Fruit fly (Drosophila melanogaster) whole organism, embryonic: ENCODE data around the gene bor.
A peak's percentile ranks its signal among the peaks of the same experiment; 100 is the strongest.

ENCODE experiments used
- Abd-B ChIP-seq: fragments of 200-800 bp; sonication (Bioruptor generic); optimal IDR thresholded peaks from 2 replicates; lab custom pipeline; 2018; ENCODE audit warnings: missing biosample characterization, mild to moderate bottlenecking, missing genetic modification characterization, moderate library complexity
- C15 ChIP-seq: fragments of 200-800 bp; sonication (Bioruptor generic); IDR thresholded peaks from 3 replicates; pipeline ENCODE4 v1.3.6; 2022; ENCODE audit warnings: missing biosample characterization, missing genetic modification characterization
- CG10147 ChIP-seq: fragments of 200-800 bp; sonication (Bioruptor generic); optimal IDR thresholded peaks from 2 replicates; lab custom pipeline; 2019; ENCODE audit warnings: missing biosample characterization, mild to moderate bottlenecking, missing genetic modification characterization, moderate library complexity
- CG10267 ChIP-seq: fragments of 200-800 bp; sonication (Bioruptor generic); optimal IDR thresholded peaks from 2 replicates; lab custom pipeline; 2018; ENCODE audit warnings: missing biosample characterization, mild to moderate bottlenecking, missing genetic modification characterization, moderate library complexity
- CG10274 ChIP-seq: fragments of 200-800 bp; sonication (Bioruptor generic); optimal IDR thresholded peaks from 3 replicates; lab custom pipeline; 2017; ENCODE audit warnings: missing biosample characterization, mild to moderate bottlenecking, missing genetic modification characterization
- CG11696 ChIP-seq: fragments of 200-800 bp; sonication (Bioruptor generic); IDR thresholded peaks from 2 replicates; pipeline ENCODE4 v1.3.6; 2022; ENCODE audit warnings: missing biosample characterization, missing genetic modification characterization
- CG1233 ChIP-seq: fragments of 200-800 bp; sonication (Bioruptor generic); optimal IDR thresholded peaks from 4 replicates; lab custom pipeline; 2018; ENCODE audit warnings: missing biosample characterization, mild to moderate bottlenecking, missing genetic modification characterization
- CG13296 ChIP-seq: fragments of 200-800 bp; sonication (Bioruptor generic); optimal IDR thresholded peaks from 3 replicates; lab custom pipeline; 2018; ENCODE audit warnings: missing biosample characterization, mild to moderate bottlenecking, missing genetic modification characterization
- CG15011 ChIP-seq: fragments of 200-800 bp; sonication (Bioruptor generic); optimal IDR thresholded peaks from 3 replicates; lab custom pipeline; 2018; ENCODE audit warnings: missing biosample characterization, mild to moderate bottlenecking, missing genetic modification characterization
- CG3281 ChIP-seq: fragments of 200-800 bp; sonication (Bioruptor generic); optimal IDR thresholded peaks from 3 replicates; lab custom pipeline; 2017; ENCODE audit warnings: missing biosample characterization, mild to moderate bottlenecking, missing genetic modification characterization
- CG6813 ChIP-seq: fragments of 200-800 bp; sonication (Bioruptor generic); optimal IDR thresholded peaks from 2 replicates; lab custom pipeline; 2017; ENCODE audit warnings: missing biosample characterization, missing genetic modification characterization, mild to moderate bottlenecking, moderate library complexity, missing genetic modification reagents
- CG8359 ChIP-seq: fragments of 200-800 bp; sonication (Bioruptor generic); optimal IDR thresholded peaks from 2 replicates; lab custom pipeline; 2017; ENCODE audit warnings: missing biosample characterization, mild to moderate bottlenecking, missing genetic modification characterization, borderline replicate concordance
- CTCF ChIP-seq: fragments of 200-800 bp; sonication (Bioruptor generic); optimal IDR thresholded peaks from 2 replicates; lab custom pipeline; 2017; ENCODE audit warnings: missing biosample characterization, mild to moderate bottlenecking, missing genetic modification characterization, moderate library complexity
- Dek ChIP-seq: fragments of 200-800 bp; sonication (Bioruptor generic); optimal IDR thresholded peaks from 3 replicates; lab custom pipeline; 2019; ENCODE audit warnings: missing biosample characterization, mild to moderate bottlenecking, missing genetic modification characterization, moderate library complexity
- Dip2 ChIP-seq: fragments of 200-800 bp; sonication (Bioruptor generic); IDR thresholded peaks from 2 replicates; pipeline ENCODE4 v1.3.6; 2022; ENCODE audit warnings: missing biosample characterization, missing genetic modification characterization
- Dp ChIP-seq: fragments of 200-800 bp; sonication (Bioruptor generic); optimal IDR thresholded peaks from 2 replicates; lab custom pipeline; 2018; ENCODE audit warnings: missing biosample characterization, mild to moderate bottlenecking, missing genetic modification characterization, moderate library complexity
- E2f1 ChIP-seq: fragments of 200-800 bp; sonication (Bioruptor generic); IDR thresholded peaks from 2 replicates; pipeline ENCODE4 v1.3.6; 2022; ENCODE audit warnings: missing biosample characterization, missing genetic modification characterization
- HmgZ ChIP-seq: fragments of 200-800 bp; sonication (Bioruptor generic); optimal IDR thresholded peaks from 2 replicates; lab custom pipeline; 2018; ENCODE audit warnings: missing biosample characterization, mild to moderate bottlenecking, missing genetic modification characterization
- Hr51 ChIP-seq, 2 experiments: fragments of 200-800 bp; sonication (Bioruptor generic); optimal IDR thresholded peaks; 2 replicates in 1 of 2; 3 replicates in 1 of 2; lab custom pipeline; 2016 to 2018; ENCODE audit warnings: missing biosample characterization in 2 of 2, missing genetic modification characterization in 2 of 2, mild to moderate bottlenecking in 1 of 2, moderate library complexity in 1 of 2
- Neu2 ChIP-seq: fragments of 200-800 bp; sonication (Bioruptor generic); optimal IDR thresholded peaks from 3 replicates; lab custom pipeline; 2016; ENCODE audit warnings: missing biosample characterization, missing genetic modification characterization, borderline replicate concordance
- Oaz ChIP-seq: fragments of 200-800 bp; sonication (Bioruptor generic); IDR thresholded peaks from 2 replicates; pipeline ENCODE4 v1.3.6; 2022; ENCODE audit warnings: missing biosample characterization, missing genetic modification characterization
- Rfx ChIP-seq: fragments of 200-800 bp; sonication (Bioruptor generic); IDR thresholded peaks from 2 replicates; pipeline ENCODE4 v1.3.6; 2022; ENCODE audit warnings: missing biosample characterization, missing genetic modification characterization
- Rx ChIP-seq: fragments of 200-800 bp; sonication (Bioruptor generic); IDR thresholded peaks from 2 replicates; pipeline ENCODE4 v1.3.6; 2022; ENCODE audit warnings: missing biosample characterization, missing genetic modification characterization
- Scr ChIP-seq: fragments of 200-800 bp; sonication (Bioruptor generic); IDR thresholded peaks from 2 replicates; pipeline ENCODE4 v1.3.6; 2022; ENCODE audit warnings: missing biosample characterization, missing genetic modification characterization; ENCODE audit not compliant: partially characterized antibody
- Sox102F ChIP-seq: fragments of 200-800 bp; sonication (Bioruptor generic); optimal IDR thresholded peaks from 2 replicates; lab custom pipeline; 2018; ENCODE audit warnings: missing biosample characterization, mild to moderate bottlenecking, missing genetic modification characterization, moderate library complexity
- Sry-β ChIP-seq: fragments of 200-800 bp; sonication (Bioruptor generic); optimal IDR thresholded peaks from 2 replicates; lab custom pipeline; 2018; ENCODE audit warnings: missing biosample characterization, mild to moderate bottlenecking, missing genetic modification characterization, moderate library complexity
- Sry-δ ChIP-seq: fragments of 200-800 bp; sonication (Bioruptor generic); optimal IDR thresholded peaks from 2 replicates; lab custom pipeline; 2016; ENCODE audit warnings: missing biosample characterization, missing genetic modification characterization
- Tbp ChIP-seq: fragments of >200 bp; optimal IDR thresholded peaks from 2 replicates; lab custom pipeline; 2018; ENCODE audit warnings: missing biosample characterization, missing genetic modification characterization
- chn ChIP-seq: fragments of 200-800 bp; sonication (Bioruptor generic); optimal IDR thresholded peaks from 2 replicates; lab custom pipeline; 2016; ENCODE audit warnings: missing biosample characterization, missing genetic modification characterization
- esg ChIP-seq: fragments of 200-800 bp; sonication (Bioruptor generic); conservative IDR thresholded peaks from 2 replicates; pipeline ENCODE4 v1.3.6; 2022; ENCODE audit warnings: missing biosample characterization, missing genetic modification characterization
- eve ChIP-seq, 2 experiments: fragments of >200 bp; optimal IDR thresholded peaks; 2 replicates each; lab custom pipeline; 2017; ENCODE audit warnings: missing biosample characterization in 2 of 2, missing genetic modification characterization in 2 of 2
- fru ChIP-seq: fragments of >200 bp; optimal IDR thresholded peaks from 2 replicates; lab custom pipeline; 2017
- gro ChIP-seq: fragments of 200-800 bp; sonication (Bioruptor generic); optimal IDR thresholded peaks from 2 replicates; lab custom pipeline; 2016; ENCODE audit warnings: missing biosample characterization, missing genetic modification characterization
- jing ChIP-seq: fragments of 200-800 bp; sonication (Bioruptor generic); optimal IDR thresholded peaks from 2 replicates; lab custom pipeline; 2018; ENCODE audit warnings: missing biosample characterization, mild to moderate bottlenecking, missing genetic modification characterization
- kni ChIP-seq: fragments of 200-800 bp; sonication (Bioruptor generic); optimal IDR thresholded peaks from 3 replicates; lab custom pipeline; 2017; ENCODE audit warnings: mild to moderate bottlenecking, missing biosample characterization, missing genetic modification reagents, missing genetic modification characterization
- lab ChIP-seq: fragments of 200-800 bp; sonication (Bioruptor generic); optimal IDR thresholded peaks from 3 replicates; lab custom pipeline; 2017; ENCODE audit warnings: missing biosample characterization, missing genetic modification characterization, mild to moderate bottlenecking, moderate library complexity, missing genetic modification reagents
- onecut ChIP-seq: fragments of 200-800 bp; sonication (Bioruptor generic); IDR thresholded peaks from 2 replicates; pipeline ENCODE4 v1.3.6; 2022; ENCODE audit warnings: missing biosample characterization, missing genetic modification characterization
- otp ChIP-seq: fragments of 200-800 bp; sonication (Bioruptor generic); IDR thresholded peaks from 3 replicates; pipeline ENCODE4, ENCODE4 v1.3.6; 2022; ENCODE audit warnings: missing biosample characterization, missing genetic modification characterization
- prd ChIP-seq, 3 experiments: fragments of >200 bp in 2 of 3; fragments of 200-800 bp in 1 of 3; sonication (Bioruptor generic) in 1 of 3; optimal IDR thresholded peaks in 2 of 3; IDR thresholded peaks in 1 of 3; 2 replicates in 2 of 3; 3 replicates in 1 of 3; pipeline versions ENCODE4 v1.3.6 to Lab custom; 2017 to 2022; ENCODE audit warnings: missing biosample characterization in 1 of 3, missing genetic modification characterization in 1 of 3
- seq ChIP-seq: fragments of 200-800 bp; sonication (Bioruptor generic); IDR thresholded peaks from 2 replicates; pipeline ENCODE4 v1.3.6; 2022; ENCODE audit warnings: missing biosample characterization, missing genetic modification characterization
- slp2 ChIP-seq: fragments of 200-800 bp; sonication (Bioruptor generic); optimal IDR thresholded peaks from 2 replicates; lab custom pipeline; 2016; ENCODE audit warnings: missing biosample characterization, missing genetic modification characterization
- sqz ChIP-seq: fragments of 200-800 bp; sonication (Bioruptor generic); optimal IDR thresholded peaks from 3 replicates; lab custom pipeline; 2018; ENCODE audit warnings: missing biosample characterization, mild to moderate bottlenecking, missing genetic modification characterization
- sr ChIP-seq: fragments of 200-800 bp; sonication (Bioruptor generic); IDR thresholded peaks from 3 replicates; pipeline ENCODE4 v1.3.6; 2022; ENCODE audit warnings: missing biosample characterization, missing genetic modification characterization
- tll ChIP-seq, 2 experiments: fragments of 200-800 bp in 1 of 2; fragments of >200 bp in 1 of 2; sonication (Bioruptor generic) in 1 of 2; optimal IDR thresholded peaks; 2 replicates each; lab custom pipeline; 2017 to 2019; ENCODE audit warnings: missing biosample characterization in 2 of 2, missing genetic modification characterization in 2 of 2, mild to moderate bottlenecking in 1 of 2, moderate library complexity in 1 of 2
- unc-4 ChIP-seq: fragments of 200-800 bp; sonication (Bioruptor generic); IDR thresholded peaks from 2 replicates; pipeline ENCODE4 v1.3.6; 2022; ENCODE audit warnings: missing biosample characterization, missing genetic modification characterization; ENCODE audit not compliant: partially characterized antibody
- yki ChIP-seq: fragments of >200 bp; optimal IDR thresholded peaks from 3 replicates; lab custom pipeline; 2018
- zf30C ChIP-seq: fragments of 200-800 bp; sonication (Bioruptor generic); optimal IDR thresholded peaks from 3 replicates; lab custom pipeline; 2018; ENCODE audit warnings: missing biosample characterization, mild to moderate bottlenecking, missing genetic modification characterization
- zfh2 ChIP-seq: fragments of 200-800 bp; sonication (Bioruptor generic); optimal IDR thresholded peaks from 2 replicates; lab custom pipeline; 2016; ENCODE audit warnings: missing biosample characterization, missing genetic modification characterization

Gene bor

DNA sequence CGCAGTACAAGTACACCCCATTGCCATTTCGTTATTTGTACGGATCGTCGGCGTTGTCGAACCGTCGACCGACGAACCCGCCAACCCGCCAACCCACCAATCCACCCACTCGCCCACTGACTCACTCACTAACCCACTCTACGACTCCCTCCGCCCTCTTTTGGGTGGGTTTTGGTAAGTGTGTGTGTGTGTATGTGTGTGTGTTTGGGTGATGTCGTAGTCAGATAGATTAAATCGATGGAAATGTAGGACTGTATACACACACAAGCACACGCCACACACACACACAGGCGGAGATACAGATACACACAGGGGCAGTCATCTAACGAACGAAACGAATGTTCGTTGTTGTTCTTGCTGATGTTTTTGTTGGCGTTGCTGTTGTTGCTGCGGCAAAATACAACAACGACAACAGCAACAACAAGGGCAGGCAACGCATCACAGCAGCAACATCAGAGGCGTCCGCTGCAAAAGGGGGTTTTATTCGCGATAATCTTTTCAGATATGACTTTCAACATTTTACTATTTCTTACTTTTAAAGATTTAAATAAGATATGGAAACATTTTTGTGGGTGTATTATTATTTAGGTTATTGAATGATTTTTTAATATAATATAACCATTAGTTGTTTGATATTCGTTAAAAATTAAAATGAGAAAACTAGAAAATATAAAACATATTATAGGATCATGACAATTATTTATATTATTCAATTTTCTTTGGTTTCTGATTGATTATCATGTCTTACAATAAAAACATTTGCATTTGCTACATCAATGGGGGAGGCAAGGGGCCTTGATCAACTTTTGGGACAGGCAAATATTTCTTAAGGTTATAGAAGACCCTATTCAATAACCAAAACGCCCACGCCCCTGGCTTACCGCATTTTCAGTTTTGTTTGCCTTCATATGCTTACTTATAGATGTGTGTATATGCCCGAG, 42.3 kb downstream of the bor start (continued):
- TF ChIP-seq Oaz (GFP tag; lab: Robert Waterston, UW) (peak; percentile 31), lab (GFP tag; lab: Kevin White, UChicago) (peak; percentile 85), prd (optimal IDR thresholded peaks at IDR 0.05; lab: Kevin White, UChicago) (no peak), prd (GFP tag; IDR thresholded peaks at IDR 0.05; lab: Robert Waterston, UW) (peak; percentile 79), kni (GFP tag; lab: Kevin White, UChicago) (no peak), yki (lab: Kevin White, UChicago) (no peak), Tbp (no peak), HmgZ (tag; lab: Kevin White, UChicago) (no peak), CG10147 (GFP tag; lab: Kevin White, UChicago) (peak; percentile 95), Hr51 (GFP tag; optimal IDR thresholded peaks at IDR 0.05; lab: Kevin White, UChicago) (peak; percentile 7 to 96), Sry-β (peak; percentile 64), eve (GFP tag; optimal IDR thresholded peaks at IDR 0.05; lab: Kevin White, UChicago) (no peak), C15 (GFP tag; lab: Robert Waterston, UW) (0 out of 3 replicates have a peak, but pooled peaks have one; percentile 50), CG15011 (GFP tag; lab: Kevin White, UChicago) (peak; percentile 55), sr (peak; percentile 15; the same call in 2 of the 3 replicates), CG6813 (GFP tag; lab: Kevin White, UChicago) (peak; percentile 77), CG10267 (tag; lab: Kevin White, UChicago) (peak; percentile 86), Dip2 (no peak; the same call in 1 of the 2 replicates), E2f1 (peak; percentile 67; the same call in 1 of the 2 replicates), jing (GFP tag; lab: Kevin White, UChicago) (peak; percentile 5), onecut (GFP tag; lab: Robert Waterston, UW) (peak; percentile 92), CG8359 (GFP tag; lab: Kevin White, UChicago) (peak; percentile 57), unc-4 (GFP tag; lab: Robert Waterston, UW) (0 out of 2 replicates have a peak, but pooled peaks have one; percentile 25), slp2 (GFP tag; lab: Kevin White, UChicago) (peak; percentile 72), esg (GFP tag; lab: Robert Waterston, UW) (peak; percentile 69), CG13296 (GFP tag; lab: Kevin White, UChicago) (peak; percentile 92), Neu2 (GFP tag; lab: Kevin White, UChicago) (no peak), seq (GFP tag; lab: Robert Waterston, UW) (no peak), CG1233 (GFP tag; lab: Kevin White, UChicago) (peak; percentile 96), zf30C (GFP tag; lab: Kevin White, UChicago) (no peak), zfh2 (GFP tag; lab: Kevin White, UChicago) (peak; percentile 30), Scr (GFP tag; lab: Robert Waterston, UW) (no peak), Sry-δ (GFP tag; lab: Kevin White, UChicago) (no peak), Rfx (GFP tag; lab: Robert Waterston, UW) (peak; percentile 72), chn (GFP tag; lab: Kevin White, UChicago) (no peak), Dek (tag; lab: Kevin White, UChicago) (peak; percentile 86), CTCF (peak; percentile 46), otp (GFP tag; lab: Robert Waterston, UW) (no peak), CG3281 (GFP tag; lab: Kevin White, UChicago) (peak; percentile 93), Abd-B (GFP tag; lab: Kevin White, UChicago) (peak; percentile 92), Rx (GFP tag; lab: Robert Waterston, UW) (peak; percentile 64), fru (lab: Kevin White, UChicago) (no peak), tll (GFP tag; optimal IDR thresholded peaks at IDR 0.05; lab: Kevin White, UChicago) (peak in 1 of 2 experiments; percentile 43), CG11696 (GFP tag; lab: Robert Waterston, UW) (peak; percentile 77), Sox102F (GFP tag; lab: Kevin White, UChicago) (peak; percentile 92), CG10274 (GFP tag; lab: Kevin White, UChicago) (peak; percentile 83), Dp (GFP tag; lab: Kevin White, UChicago) (no peak), gro (GFP tag; lab: Kevin White, UChicago) (no peak), sqz (GFP tag; lab: Kevin White, UChicago) (peak; percentile 92)
